Worm (Caenorhabditis elegans) whole organism, mixed stage, embryonic: ENCODE data around the gene F14D7.9.

Experiments used
- cnd-1 ChIP-seq: fragments of 200-800 bp; sonication (Bioruptor generic); optimal IDR thresholded peaks from 2 replicates; lab custom pipeline; 2018; ENCODE audit warnings: mild to moderate bottlenecking, missing genetic modification characterization, missing compliant biosample characterization
- elt-3 ChIP-seq: fragments of 150-350 bp; optimal IDR thresholded peaks from 2 replicates; lab custom pipeline; 2014; ENCODE audit warnings: missing biosample characterization, missing genetic modification characterization
- mab-5 ChIP-seq: fragments of 150-350 bp; optimal IDR thresholded peaks from 2 replicates; lab custom pipeline; 2014; ENCODE audit warnings: missing biosample characterization, missing genetic modification characterization
- snpc-4 ChIP-seq: fragments of 150-350 bp; optimal IDR thresholded peaks from 2 replicates; lab custom pipeline; 2014; ENCODE audit warnings: missing biosample characterization, missing genetic modification characterization
- unc-39 ChIP-seq: fragments of 150-350 bp; optimal IDR thresholded peaks from 2 replicates; lab custom pipeline; 2014; ENCODE audit warnings: missing biosample characterization, missing genetic modification characterization
- unc-62 ChIP-seq: fragments of 150-350 bp; optimal IDR thresholded peaks from 2 replicates; lab custom pipeline; 2014; ENCODE audit warnings: missing biosample characterization, missing genetic modification reagents, missing genetic modification characterization

ce11 chrV:14289363-14289762, 5.1 kb upstream of the F14D7.9 start, which contains the start of gene F14D7.1:
- TF ChIP-seq unc-39: no peak
- no peak for TF ChIP-seq mab-5 (tag; lab: Kevin White, UChicago)
- TF ChIP-seq elt-3 (tag; lab: Kevin White, UChicago): no peak
- no peak for TF ChIP-seq snpc-4 (tag; lab: Kevin White, UChicago)
- TF ChIP-seq unc-62 (GFP tag; lab: Kevin White, UChicago): no peak
- TF ChIP-seq cnd-1: no peak
